Worm (Caenorhabditis elegans): ENCODE measurements around the gene irld-28.
"Not testable (repeated sequence)": the region's sequence is repeated elsewhere in the genome, so short reads cannot be mapped to it uniquely, and the experiment has no call there.

The irld-28 gene

DNA sequence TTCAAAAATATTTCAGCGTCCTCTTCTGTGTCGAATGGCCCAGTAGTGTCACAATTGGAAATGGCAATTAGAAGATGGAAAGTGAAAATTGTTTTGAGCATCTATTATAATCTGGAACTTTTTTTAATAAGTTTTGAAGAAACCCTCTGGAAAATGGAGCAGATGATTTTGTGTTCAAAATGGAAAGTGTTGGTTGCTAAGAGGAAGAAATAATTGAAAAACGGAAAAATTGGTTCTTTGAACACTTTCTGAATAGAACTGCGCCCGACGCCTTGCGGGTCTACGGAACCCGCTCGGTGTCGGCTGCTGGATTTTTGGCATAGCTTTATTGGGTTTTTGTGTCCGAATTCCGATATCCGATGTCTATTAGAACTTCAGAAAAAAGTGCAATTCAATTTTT is at the start of gene irld-28:
Gene irld-28, minus strand, starts transcription at position 101 of the 400 bp plus-strand sequence.
- TF ChIP-seq him-1 (tag; optimal IDR thresholded peaks at IDR 0.05) (no peak), W03F9.2 (tag; optimal IDR thresholded peaks at IDR 0.05) (no peak), dao-5 (tag; optimal IDR thresholded peaks at IDR 0.05) (no peak)

ce11 chrV:2343572-2343971 is 7.5 kb upstream of the irld-28 start:
- TF ChIP-seq dao-5 (tag; optimal IDR thresholded peaks at IDR 0.05) (no peak), W03F9.2 (tag; optimal IDR thresholded peaks at IDR 0.05) (no peak), him-1 (tag; optimal IDR thresholded peaks at IDR 0.05) (no peak)

DNA sequence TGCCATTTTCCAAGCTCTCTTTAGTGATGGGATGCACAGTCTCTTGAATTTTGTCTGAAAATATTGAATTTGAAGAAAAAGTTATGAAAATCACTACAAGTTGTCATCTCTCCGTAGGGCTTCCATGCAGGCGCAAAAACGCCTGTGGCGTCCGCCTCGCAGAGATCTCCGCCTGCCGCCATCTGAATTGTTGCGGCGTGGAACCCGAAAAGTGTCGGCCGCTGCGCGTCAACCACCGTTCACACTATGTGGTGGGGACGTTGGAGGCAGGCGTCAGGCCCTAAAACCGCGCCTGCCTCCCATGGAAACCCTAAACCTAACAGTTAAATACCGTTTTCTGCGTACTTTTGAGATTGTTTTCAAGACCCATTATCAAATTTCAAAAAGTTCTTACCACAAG is 6.0 kb upstream of the irld-28 start:
- TF ChIP-seq dao-5 (tag; optimal IDR thresholded peaks at IDR 0.05) (no peak), him-1 (tag; optimal IDR thresholded peaks at IDR 0.05) (no peak), W03F9.2 (tag; optimal IDR thresholded peaks at IDR 0.05) (no peak)

- TF ChIP-seq W03F9.2 (tag; optimal IDR thresholded peaks at IDR 0.05) = no peak
- TF ChIP-seq dao-5 (tag; optimal IDR thresholded peaks at IDR 0.05) = no peak
- TF ChIP-seq him-1 (tag; optimal IDR thresholded peaks at IDR 0.05) = no peak
Measured at ce11 chrV:2341285-2341684, 5.2 kb upstream of the irld-28 start, which contains the start of gene irld-30. irld-30 (minus strand) TSS chrV:2341385.

- TF ChIP-seq W03F9.2 (tag; optimal IDR thresholded peaks at IDR 0.05) = no peak
- no peak for TF ChIP-seq dao-5 (tag; optimal IDR thresholded peaks at IDR 0.05)
- no peak for TF ChIP-seq him-1 (tag; optimal IDR thresholded peaks at IDR 0.05)
Measured at ce11 chrV:2338538-2338937, 2.5 kb upstream of the irld-28 start, which contains the start of gene irld-29. irld-29 (minus strand) TSS chrV:2338638.

- not testable (repeated sequence) for TF ChIP-seq dao-5, him-1, W03F9.2 (tag; optimal IDR thresholded peaks at IDR 0.05)
Measured at ce11 chrV:2331616-2332015, 4.4 kb downstream of the irld-28 start, which contains the start of gene irld-32. irld-32 (plus strand) TSS chrV:2331916.

ce11 chrV:2330129-2330528 is 5.9 kb downstream of the irld-28 start, which contains the start of gene pud-1.1:
pud-1.1 (plus strand) TSS chrV:2330429.
- TF ChIP-seq him-1, W03F9.2, dao-5 (tag; optimal IDR thresholded peaks at IDR 0.05): not testable (repeated sequence)

- no peak for TF ChIP-seq him-1 (tag; optimal IDR thresholded peaks at IDR 0.05)
- no peak for TF ChIP-seq dao-5 (tag; optimal IDR thresholded peaks at IDR 0.05)
- no peak for TF ChIP-seq W03F9.2 (tag; optimal IDR thresholded peaks at IDR 0.05)
Measured at ce11 chrV:2327124-2327523, 8.9 kb downstream of the irld-28 start.

ce11 chrV:2326378-2326777 is 9.7 kb downstream of the irld-28 start, which contains the start of gene pud-4:
pud-4 (plus strand) TSS chrV:2326678.
- TF ChIP-seq dao-5 (tag; optimal IDR thresholded peaks at IDR 0.05) = no peak
- TF ChIP-seq him-1 (tag; optimal IDR thresholded peaks at IDR 0.05) = no peak
- no peak for TF ChIP-seq W03F9.2 (tag; optimal IDR thresholded peaks at IDR 0.05)

ce11 chrV:2325052-2325451 is 11.0 kb downstream of the irld-28 start, which contains the start of gene pud-3:
pud-3 (minus strand) TSS chrV:2325152.
- no peak for TF ChIP-seq W03F9.2 (tag; optimal IDR thresholded peaks at IDR 0.05)

- no peak for TF ChIP-seq him-1 (tag; optimal IDR thresholded peaks at IDR 0.05)
- TF ChIP-seq dao-5 (tag; optimal IDR thresholded peaks at IDR 0.05) = no peak
- TF ChIP-seq W03F9.2 (tag; optimal IDR thresholded peaks at IDR 0.05) = no peak
Measured at ce11 chrV:2324260-2324659, 11.8 kb downstream of the irld-28 start.

ce11 chrV:2322466-2322865 is 13.6 kb downstream of the irld-28 start, which contains the start of gene pud-1.2:
pud-1.2 (minus strand) TSS chrV:2322566.
- not testable (repeated sequence) for TF ChIP-seq W03F9.2, him-1, dao-5 (tag; optimal IDR thresholded peaks at IDR 0.05)

ce11 chrV:2321001-2321400 is 15.1 kb downstream of the irld-28 start, which contains the start of gene Y19D10B.6:
Y19D10B.6 (minus strand) TSS chrV:2321101.
- TF ChIP-seq W03F9.2, him-1, dao-5 (tag; optimal IDR thresholded peaks at IDR 0.05): not testable (repeated sequence)

DNA sequence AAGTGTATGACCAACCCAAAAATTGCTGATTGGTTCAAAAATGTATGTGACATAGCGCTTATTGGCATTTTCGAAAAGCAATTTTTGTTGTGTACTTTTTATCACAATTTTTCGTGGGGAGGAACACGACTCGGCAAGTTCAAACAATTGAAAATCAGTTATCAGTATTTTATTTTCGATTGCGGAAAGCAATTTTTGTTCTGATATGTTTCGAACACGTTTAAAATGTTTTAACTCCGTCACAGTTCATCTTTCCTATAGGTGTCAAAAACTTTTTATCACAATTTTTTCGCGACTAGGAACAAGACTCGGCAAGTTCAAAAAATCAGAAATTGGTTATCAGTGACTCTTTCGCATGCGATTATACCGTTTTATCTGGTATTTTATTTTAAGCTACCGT is 27.8 kb downstream of the irld-28 start:
- TF ChIP-seq W03F9.2 (tag; optimal IDR thresholded peaks at IDR 0.05) (no peak), dao-5 (tag; optimal IDR thresholded peaks at IDR 0.05) (no peak), him-1 (tag; optimal IDR thresholded peaks at IDR 0.05) (no peak)

ce11 chrV:2306383-2306782 is 29.7 kb downstream of the irld-28 start:
- TF ChIP-seq W03F9.2 (tag; optimal IDR thresholded peaks at IDR 0.05) (no peak), dao-5 (tag; optimal IDR thresholded peaks at IDR 0.05) (no peak), him-1 (tag; optimal IDR thresholded peaks at IDR 0.05) (no peak)

Data from whole organism, L4/young adult.